Fruit fly (Drosophila melanogaster) whole organism, embryonic: ENCODE results near the gene Kdm5.

Experiments
- CG10321 ChIP-seq: fragments of 200-800 bp; sonication (Bioruptor generic); IDR thresholded peaks from 2 replicates; pipeline ENCODE4 v1.3.6; 2022; ENCODE audit warnings: missing biosample characterization, missing genetic modification characterization
- CG12942 ChIP-seq: fragments of 200-800 bp; sonication (Bioruptor generic); optimal IDR thresholded peaks from 3 replicates; lab custom pipeline; 2016; ENCODE audit warnings: missing biosample characterization, missing genetic modification characterization
- CG15479 ChIP-seq: fragments of 200-800 bp; sonication (Bioruptor generic); optimal IDR thresholded peaks from 3 replicates; lab custom pipeline; 2019; ENCODE audit warnings: missing biosample characterization, mild to moderate bottlenecking, missing genetic modification characterization, moderate library complexity
- CG16815 ChIP-seq: fragments of 200-800 bp; sonication (Bioruptor generic); optimal IDR thresholded peaks from 3 replicates; lab custom pipeline; 2017; ENCODE audit warnings: missing biosample characterization, mild to moderate bottlenecking, missing genetic modification characterization
- CG17361 ChIP-seq: fragments of 200-800 bp; sonication (Bioruptor generic); IDR thresholded peaks from 3 replicates; pipeline ENCODE4 v1.3.6; 2022; ENCODE audit warnings: missing biosample characterization, missing genetic modification characterization
- CG2712 ChIP-seq: fragments of 200-800 bp; optimal IDR thresholded peaks from 3 replicates; lab custom pipeline; 2019; ENCODE audit warnings: missing biosample characterization, mild to moderate bottlenecking, missing genetic modification characterization, moderate library complexity
- CG3163 ChIP-seq: fragments of 200-800 bp; sonication (Bioruptor generic); optimal IDR thresholded peaks from 3 replicates; lab custom pipeline; 2016; ENCODE audit warnings: missing biosample characterization, missing genetic modification characterization
- CG32767 ChIP-seq: fragments of 200-800 bp; sonication (Bioruptor generic); IDR thresholded peaks from 2 replicates; pipeline ENCODE4 v1.3.6; 2022; ENCODE audit warnings: missing biosample characterization, missing genetic modification characterization
- CG32772 ChIP-seq: fragments of 200-800 bp; sonication (Bioruptor generic); IDR thresholded peaks from 2 replicates; pipeline ENCODE4 v1.3.6; 2022; ENCODE audit warnings: missing biosample characterization, missing genetic modification characterization
- CG33557 ChIP-seq: fragments of 200-800 bp; sonication (Bioruptor generic); optimal IDR thresholded peaks from 2 replicates; lab custom pipeline; 2019; ENCODE audit warnings: missing biosample characterization, mild to moderate bottlenecking, missing genetic modification characterization, moderate library complexity
- CG3838 ChIP-seq: fragments of 200-800 bp; sonication (Bioruptor generic); optimal IDR thresholded peaks from 3 replicates; lab custom pipeline; 2016; ENCODE audit warnings: missing biosample characterization, missing genetic modification characterization
- CG8944 ChIP-seq: fragments of 200-800 bp; sonication (Bioruptor generic); optimal IDR thresholded peaks from 3 replicates; lab custom pipeline; 2016; ENCODE audit warnings: missing biosample characterization, missing genetic modification characterization
- CG9215 ChIP-seq: fragments of 200-800 bp; sonication (Bioruptor generic); IDR thresholded peaks from 2 replicates; pipeline ENCODE4 v1.3.6; 2022; ENCODE audit warnings: missing biosample characterization, missing genetic modification characterization
- Dbx ChIP-seq: fragments of 200-800 bp; sonication (Bioruptor generic); IDR thresholded peaks from 3 replicates; pipeline ENCODE4 v1.3.6; 2022; ENCODE audit warnings: missing biosample characterization, missing genetic modification characterization
- Dll ChIP-seq: fragments of 200-800 bp; sonication (Bioruptor generic); IDR thresholded peaks from 4 replicates; pipeline ENCODE4 v1.3.6; 2022; ENCODE audit warnings: missing biosample characterization, missing genetic modification characterization; ENCODE audit not compliant: partially characterized antibody
- HLH4C ChIP-seq: fragments of 200-800 bp; sonication (Bioruptor generic); IDR thresholded peaks from 3 replicates; pipeline ENCODE4 v1.3.6; 2022; ENCODE audit warnings: missing biosample characterization, missing genetic modification characterization; ENCODE audit not compliant: partially characterized antibody
- Hey ChIP-seq: fragments of 200-800 bp; sonication (Bioruptor generic); optimal IDR thresholded peaks from 3 replicates; lab custom pipeline; 2018; ENCODE audit warnings: missing biosample characterization, mild to moderate bottlenecking, missing genetic modification characterization
- HmgZ ChIP-seq: fragments of 200-800 bp; sonication (Bioruptor generic); optimal IDR thresholded peaks from 2 replicates; lab custom pipeline; 2018; ENCODE audit warnings: missing biosample characterization, mild to moderate bottlenecking, missing genetic modification characterization
- Hr3 ChIP-seq: fragments of 200-800 bp; sonication (Bioruptor generic); optimal IDR thresholded peaks from 3 replicates; lab custom pipeline; 2016; ENCODE audit warnings: missing biosample characterization, missing genetic modification characterization
- Side ChIP-seq: fragments of 200-800 bp; sonication (Bioruptor generic); optimal IDR thresholded peaks from 2 replicates; lab custom pipeline; 2016; ENCODE audit warnings: missing biosample characterization, missing genetic modification characterization
- Trl ChIP-seq, 3 experiments: fragments of >200 bp in 2 of 3; fragments of 200-800 bp in 1 of 3; sonication (Bioruptor generic) in 1 of 3; optimal IDR thresholded peaks; 2 replicates in 1 of 3; 3 replicates in 2 of 3; lab custom pipeline; 2016 to 2017; ENCODE audit warnings: missing biosample characterization in 1 of 3, missing genetic modification characterization in 1 of 3
- ash1 ChIP-seq: fragments of 200-800 bp; sonication (Bioruptor generic); optimal IDR thresholded peaks from 2 replicates; lab custom pipeline; 2018; ENCODE audit warnings: missing biosample characterization, mild to moderate bottlenecking, missing genetic modification characterization
- bigmax ChIP-seq: fragments of 200-800 bp; sonication (Bioruptor generic); optimal IDR thresholded peaks from 2 replicates; lab custom pipeline; 2018; ENCODE audit warnings: missing biosample characterization, mild to moderate bottlenecking, missing genetic modification characterization
- cad ChIP-seq: fragments of >200 bp; optimal IDR thresholded peaks from 2 replicates; lab custom pipeline; 2017; ENCODE audit warnings: missing biosample characterization, missing genetic modification characterization
- cas ChIP-seq: fragments of 200-800 bp; sonication (Bioruptor generic); IDR thresholded peaks from 2 replicates; pipeline ENCODE4 v1.3.6; 2022; ENCODE audit warnings: missing biosample characterization, missing genetic modification characterization
- chif ChIP-seq, 2 experiments: fragments of 200-800 bp; sonication (Bioruptor generic); optimal IDR thresholded peaks; 3 replicates each; lab custom pipeline; 2016; ENCODE audit warnings: missing biosample characterization in 2 of 2, missing genetic modification characterization in 2 of 2
- croc ChIP-seq: fragments of 200-800 bp; sonication (Bioruptor generic); conservative IDR thresholded peaks from 3 replicates; pipeline ENCODE4 v1.3.6; 2022; ENCODE audit warnings: missing biosample characterization, missing genetic modification characterization
- crp ChIP-seq, 2 experiments: fragments of 200-800 bp; sonication (Bioruptor generic); optimal IDR thresholded peaks; 2 replicates in 1 of 2; 3 replicates in 1 of 2; lab custom pipeline; 2017; ENCODE audit warnings: missing biosample characterization in 2 of 2, missing genetic modification characterization in 2 of 2, mild to moderate bottlenecking in 1 of 2, moderate library complexity in 1 of 2
- en ChIP-seq: fragments of 200-800 bp; sonication (Bioruptor generic); optimal IDR thresholded peaks from 2 replicates; lab custom pipeline; 2016; ENCODE audit warnings: missing biosample characterization, missing genetic modification characterization
- fd64A ChIP-seq: fragments of 200-800 bp; sonication (Bioruptor generic); optimal IDR thresholded peaks from 3 replicates; lab custom pipeline; 2018; ENCODE audit warnings: missing biosample characterization, mild to moderate bottlenecking, missing genetic modification characterization
- jigr1 ChIP-seq: fragments of 200-800 bp; sonication (Bioruptor generic); IDR thresholded peaks from 3 replicates; pipeline ENCODE4 v1.3.6; 2022; ENCODE audit warnings: missing biosample characterization, missing genetic modification characterization
- lov ChIP-seq, 2 experiments: fragments of 200-800 bp in 1 of 2; fragments of >200 bp in 1 of 2; sonication (Bioruptor generic) in 1 of 2; IDR thresholded peaks in 1 of 2; optimal IDR thresholded peaks in 1 of 2; 2 replicates in 1 of 2; 3 replicates in 1 of 2; pipeline versions ENCODE4 v1.3.6 to Lab custom; 2017 to 2022; ENCODE audit warnings: missing biosample characterization in 1 of 2, missing genetic modification characterization in 1 of 2
- nom ChIP-seq: fragments of 200-800 bp; sonication (Bioruptor generic); optimal IDR thresholded peaks from 2 replicates; lab custom pipeline; 2017; ENCODE audit warnings: missing biosample characterization, missing genetic modification characterization, mild to moderate bottlenecking, moderate library complexity, missing genetic modification reagents
- phol ChIP-seq: fragments of 200-800 bp; sonication (Bioruptor generic); optimal IDR thresholded peaks from 3 replicates; lab custom pipeline; 2018; ENCODE audit warnings: missing biosample characterization, mild to moderate bottlenecking, missing genetic modification characterization, moderate library complexity
- pros ChIP-seq: fragments of 200-800 bp; sonication (Bioruptor generic); optimal IDR thresholded peaks from 3 replicates; lab custom pipeline; 2019; ENCODE audit warnings: missing biosample characterization, mild to moderate bottlenecking, missing genetic modification characterization, moderate library complexity
- repo ChIP-seq: fragments of 200-800 bp; sonication (Bioruptor generic); optimal IDR thresholded peaks from 2 replicates; lab custom pipeline; 2016; ENCODE audit warnings: missing biosample characterization, missing genetic modification characterization
- sd ChIP-seq: fragments of 200-800 bp; sonication (Bioruptor generic); optimal IDR thresholded peaks from 3 replicates; lab custom pipeline; 2018; ENCODE audit warnings: missing biosample characterization, mild to moderate bottlenecking, missing genetic modification characterization, moderate library complexity
- shn ChIP-seq: fragments of 200-800 bp; sonication (Bioruptor generic); optimal IDR thresholded peaks from 3 replicates; lab custom pipeline; 2016; ENCODE audit warnings: missing biosample characterization, missing genetic modification characterization
- sqz ChIP-seq: fragments of 200-800 bp; sonication (Bioruptor generic); optimal IDR thresholded peaks from 3 replicates; lab custom pipeline; 2018; ENCODE audit warnings: missing biosample characterization, mild to moderate bottlenecking, missing genetic modification characterization
- usp ChIP-seq: fragments of >200 bp; optimal IDR thresholded peaks from 2 replicates; lab custom pipeline; 2017; ENCODE audit warnings: missing biosample characterization, missing genetic modification characterization

Kdm5 gene

dm6 chr2L:5983236-5983635, 16.1 kb downstream of the Kdm5 start:
- TF ChIP-seq CG17361 (GFP tag; lab: Robert Waterston, UW) (no peak), lov (optimal IDR thresholded peaks at IDR 0.05; lab: Kevin White, UChicago) (no peak), lov (GFP tag; IDR thresholded peaks at IDR 0.05; lab: Robert Waterston, UW) (no peak), CG3838 (GFP tag; lab: Kevin White, UChicago) (no peak), CG32772 (no peak), HmgZ (tag; lab: Kevin White, UChicago) (no peak), cas (GFP tag; lab: Robert Waterston, UW) (no peak), CG10321 (GFP tag; lab: Robert Waterston, UW) (no peak), sqz (GFP tag; lab: Kevin White, UChicago) (no peak), pros (peak; percentile 58), cad (GFP tag; lab: Kevin White, UChicago) (peak; percentile 11), CG9215 (GFP tag; lab: Robert Waterston, UW) (no peak), ash1 (GFP tag; lab: Kevin White, UChicago) (no peak), Dbx (no peak), CG3163 (peak; percentile 50), CG8944 (GFP tag; lab: Kevin White, UChicago) (no peak), usp (no peak), CG15479 (GFP tag; lab: Kevin White, UChicago) (peak; percentile 67), chif (GFP tag; optimal IDR thresholded peaks at IDR 0.05; lab: Kevin White, UChicago) (no peak), nom (GFP tag; lab: Kevin White, UChicago) (peak; percentile 38), CG12942 (GFP tag; lab: Kevin White, UChicago) (no peak), repo (GFP tag; lab: Kevin White, UChicago) (no peak), en (no peak), fd64A (GFP tag; lab: Kevin White, UChicago) (no peak), Dll (GFP tag; lab: Robert Waterston, UW) (no peak), shn (GFP tag; lab: Kevin White, UChicago) (no peak), bigmax (GFP tag; lab: Kevin White, UChicago) (no peak), Hey (tag; lab: Kevin White, UChicago) (no peak), CG16815 (no peak), Trl (optimal IDR thresholded peaks at IDR 0.05; lab: Kevin White, UChicago) (peak; percentile 20 to 73), Trl (GFP tag; optimal IDR thresholded peaks at IDR 0.05; lab: Kevin White, UChicago) (no peak), crp (GFP tag; optimal IDR thresholded peaks at IDR 0.05; lab: Kevin White, UChicago) (no peak), jigr1 (GFP tag; lab: Robert Waterston, UW) (no peak), phol (tag; lab: Kevin White, UChicago) (no peak), CG2712 (no peak), CG32767 (no peak), sd (tag; lab: Kevin White, UChicago) (peak; percentile 8), croc (GFP tag; lab: Robert Waterston, UW) (no peak), Hr3 (GFP tag; lab: Kevin White, UChicago) (no peak), HLH4C (GFP tag; lab: Robert Waterston, UW) (no peak), Side (GFP tag; lab: Kevin White, UChicago) (no peak), CG33557 (GFP tag; lab: Kevin White, UChicago) (no peak)
